Worm (Caenorhabditis elegans) whole organism, late embryonic: ENCODE data around the gene trxr-1.

ENCODE experiments used
- Y22D7AL.16 ChIP-seq: sonication (generic microtip); optimal IDR thresholded peaks from 2 replicates; lab custom pipeline; 2016; ENCODE audit warnings: missing genetic modification characterization, missing compliant biosample characterization
- ama-1 ChIP-seq: fragments of 150-350 bp; optimal IDR thresholded peaks from 2 replicates; lab custom pipeline; 2014
- ceh-19 ChIP-seq: fragments of 200-800 bp; sonication (Bioruptor generic); optimal IDR thresholded peaks from 2 replicates; lab custom pipeline; 2018; ENCODE audit warnings: mild to moderate bottlenecking, missing genetic modification characterization, missing compliant biosample characterization
- ceh-45 ChIP-seq: fragments of 200-800 bp; sonication (Bioruptor generic); IDR thresholded peaks from 2 replicates; pipeline ENCODE4 v1.3.6; 2022; ENCODE audit warnings: missing genetic modification reagents, missing genetic modification characterization, missing compliant biosample characterization
- dmd-4 ChIP-seq: sonication (generic microtip); optimal IDR thresholded peaks from 2 replicates; lab custom pipeline; 2016; ENCODE audit warnings: borderline replicate concordance, missing genetic modification characterization, missing compliant biosample characterization
- nhr-11 ChIP-seq: fragments of 150-350 bp; optimal IDR thresholded peaks from 2 replicates; lab custom pipeline; 2014; ENCODE audit warnings: missing biosample characterization, missing genetic modification characterization
- unc-86 ChIP-seq: sonication (generic microtip); optimal IDR thresholded peaks from 2 replicates; lab custom pipeline; 2016; ENCODE audit warnings: missing genetic modification characterization, missing compliant biosample characterization

- TF ChIP-seq Y22D7AL.16 (tag; lab: Kevin White, UChicago): no peak
- no peak for TF ChIP-seq dmd-4 (tag; lab: Kevin White, UChicago)
- no peak for TF ChIP-seq nhr-11 (tag; lab: Kevin White, UChicago)
- no peak for TF ChIP-seq ama-1 (lab: Kevin White, UChicago)
- TF ChIP-seq unc-86 (tag; lab: Kevin White, UChicago): no peak
- no peak for TF ChIP-seq ceh-45 (GFP tag; lab: Robert Waterston, UW)
- no peak for TF ChIP-seq ceh-19 (GFP tag; lab: Kevin White, UChicago)
Observed at ce11 chrIV:7009531-7009930, 2.2 kb upstream of the trxr-1 start, which contains the start of gene C25A8.2.
